Fruit fly (Drosophila melanogaster): ENCODE measurements around the gene HGTX.

DNA sequence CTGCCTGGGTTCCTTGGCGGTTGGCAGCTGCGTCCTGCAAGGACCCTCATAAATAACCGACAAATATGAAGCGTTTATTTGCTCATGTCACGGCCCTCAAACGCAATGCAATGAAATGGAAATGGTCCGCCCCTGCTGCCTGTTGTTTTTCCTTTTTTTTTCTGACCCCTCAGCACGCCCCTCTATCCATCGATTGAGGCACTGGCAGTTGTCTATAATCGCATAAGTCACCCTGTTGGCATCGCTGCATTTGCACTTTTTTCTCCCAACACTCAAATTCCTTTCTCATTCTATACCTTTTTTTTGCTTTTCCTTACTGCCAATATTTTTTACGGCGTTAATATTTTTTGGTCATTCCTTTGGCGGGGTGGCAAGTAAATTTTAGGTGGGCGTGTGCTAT, 7.2 kb downstream of the HGTX start:
- TF ChIP-seq CTCF (optimal IDR thresholded peaks at IDR 0.05) (no peak), CG8478 (optimal IDR thresholded peaks at IDR 0.05) (no peak)
